Fruit fly (Drosophila melanogaster) Kc167 (cell line): ENCODE results near the gene Enoph.

Source experiments
- h ChIP-seq: fragments of >200 bp; optimal IDR thresholded peaks from 3 replicates; lab custom pipeline; 2018; ENCODE audit warnings: missing external identifiers
- psq ChIP-seq: fragments of >200 bp; optimal IDR thresholded peaks from 2 replicates; lab custom pipeline; 2017; ENCODE audit warnings: missing external identifiers
- ttk ChIP-seq: sonication (Bioruptor generic); optimal IDR thresholded peaks from 2 replicates; lab custom pipeline; 2017; ENCODE audit warnings: missing external identifiers

DNA sequence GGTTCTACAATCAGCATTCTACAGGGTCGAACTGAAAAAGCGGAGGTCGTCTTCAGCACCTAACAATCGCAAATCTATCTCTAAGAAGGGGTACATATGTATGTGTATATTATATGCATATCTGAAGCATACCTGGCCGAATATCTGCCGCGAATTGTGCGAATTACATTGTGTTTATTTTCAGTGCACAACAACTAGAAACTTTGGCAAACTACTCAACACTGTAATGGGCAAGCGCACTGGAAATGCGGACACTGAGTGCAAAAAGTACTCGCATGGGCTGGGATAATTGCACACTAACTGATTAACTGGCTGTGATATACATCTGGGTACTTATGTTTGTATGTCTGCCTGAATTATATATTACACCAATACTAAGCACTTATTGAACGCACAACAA is 14.3 kb upstream of the Enoph start:
- TF ChIP-seq h (no peak), psq (lab: Kevin White, UChicago) (no peak), ttk (lab: Kevin White, UChicago) (no peak)
